Worm (Caenorhabditis elegans): ENCODE measurements around the gene ZK262.9.

- no peak for TF ChIP-seq W03F9.2 (tag; optimal IDR thresholded peaks at IDR 0.05)
- no peak for TF ChIP-seq dao-5 (tag; optimal IDR thresholded peaks at IDR 0.05)
These were observed 33.8 kb downstream of the ZK262.9 start, which contains the start of gene srh-182 for ce11 chrV:18473415-18473814.

Measured in whole organism, L4/young adult.